Worm (Caenorhabditis elegans): ENCODE measurements around the gene unc-50.
"Not testable (repeated sequence)": the region's sequence is repeated elsewhere in the genome, so short reads cannot be mapped to it uniquely, and the experiment has no call there.

unc-50 gene

ce11 chrIII:10284214-10284613, 33.7 kb downstream of the unc-50 start:
- TF ChIP-seq him-1 (tag; optimal IDR thresholded peaks at IDR 0.05) (peak; percentile 78), W03F9.2 (tag; optimal IDR thresholded peaks at IDR 0.05) (no peak)

- TF ChIP-seq him-1 (tag; optimal IDR thresholded peaks at IDR 0.05): no peak
- TF ChIP-seq W03F9.2 (tag; optimal IDR thresholded peaks at IDR 0.05): no peak
- no peak for TF ChIP-seq dao-5 (tag; optimal IDR thresholded peaks at IDR 0.05)
Observed at ce11 chrIII:10278826-10279225, 39.1 kb downstream of the unc-50 start, which contains the start of gene pad-2. Gene pad-2, plus strand, starts transcription at chrIII:10279126.

ce11 chrIII:10271807-10272206, 46.2 kb downstream of the unc-50 start:
- TF ChIP-seq him-1 (tag; optimal IDR thresholded peaks at IDR 0.05): no peak

- TF ChIP-seq him-1 (tag; optimal IDR thresholded peaks at IDR 0.05) (peak; percentile 32), dao-5 (tag; optimal IDR thresholded peaks at IDR 0.05) (no peak), W03F9.2 (tag; optimal IDR thresholded peaks at IDR 0.05) (no peak)
Observed at ce11 chrIII:10270778-10271307, 47.1 kb downstream of the unc-50 start, which contains the start of gene cnk-1. Gene cnk-1, plus strand, starts transcription at chrIII:10271257.

ce11 chrIII:10266824-10267223, 51.1 kb downstream of the unc-50 start, which contains the start of gene inpp-4B:
Gene inpp-4B, minus strand, starts transcription at chrIII:10266877.
- TF ChIP-seq W03F9.2, him-1, dao-5 (tag; optimal IDR thresholded peaks at IDR 0.05): not testable (repeated sequence)
